Fruit fly (Drosophila melanogaster): ENCODE data around the gene Cipc.
A peak's percentile ranks its signal among the peaks of the same experiment; 100 is the strongest.

Cipc gene

DNA sequence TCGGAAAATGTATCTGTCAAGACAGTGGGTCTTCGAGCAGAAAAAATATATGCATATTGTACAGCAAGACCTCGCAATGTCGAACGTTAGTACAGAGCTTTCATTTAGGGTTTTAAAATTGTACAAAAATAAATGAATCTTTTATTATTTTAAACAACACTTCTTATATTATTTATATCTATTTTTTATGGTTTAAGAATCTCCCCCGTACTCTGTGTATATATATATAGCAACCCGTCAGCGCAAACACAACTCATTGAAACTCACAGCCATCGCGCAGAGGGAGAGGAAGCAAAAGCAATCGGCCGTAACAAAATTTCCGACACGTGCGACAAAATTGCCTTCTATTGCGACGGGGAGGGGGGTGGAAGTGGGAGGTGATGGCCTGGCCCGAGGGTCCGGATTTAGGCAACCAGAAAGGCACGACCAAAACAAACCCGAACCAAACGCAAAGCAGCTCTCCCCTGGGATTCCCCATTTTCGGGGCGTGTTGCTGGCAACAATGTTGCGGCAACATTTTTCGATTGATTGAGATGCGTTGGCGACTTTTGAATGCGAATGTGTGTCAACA is 659 bp upstream of the Cipc start (continued):
- TF ChIP-seq Sox15 (GFP tag; optimal IDR thresholded peaks at IDR 0.05) (no peak), acj6 (GFP tag; optimal IDR thresholded peaks at IDR 0.05) (no peak), fkh (GFP tag; optimal IDR thresholded peaks at IDR 0.05) (no peak), fd59A (GFP tag; optimal IDR thresholded peaks at IDR 0.05) (no peak), CG6792 (GFP tag; optimal IDR thresholded peaks at IDR 0.05) (no peak), vri (GFP tag; optimal IDR thresholded peaks at IDR 0.05) (no peak), Smox (GFP tag; optimal IDR thresholded peaks at IDR 0.05) (no peak), CG8632 (GFP tag; optimal IDR thresholded peaks at IDR 0.05) (no peak), CG3919 (GFP tag; optimal IDR thresholded peaks at IDR 0.05) (peak; percentile 44), topi (GFP tag; optimal IDR thresholded peaks at IDR 0.05) (no peak), CG16779 (tag; optimal IDR thresholded peaks at IDR 0.05) (no peak), Sox102F (GFP tag; optimal IDR thresholded peaks at IDR 0.05) (no peak), pdm3 (GFP tag; optimal IDR thresholded peaks at IDR 0.05) (peak; percentile 32), CG10631 (GFP tag; optimal IDR thresholded peaks at IDR 0.05) (no peak), OdsH (GFP tag; optimal IDR thresholded peaks at IDR 0.05) (peak; percentile 27), Sox14 (GFP tag; optimal IDR thresholded peaks at IDR 0.05) (no peak), Gug (GFP tag; IDR thresholded peaks at IDR 0.05) (peak; percentile 38; the same call in 1 of the 2 replicates), dsx (GFP tag; optimal IDR thresholded peaks at IDR 0.05; ENCODE audit: poor library complexity, severe bottlenecking) (no peak), Blimp-1 (GFP tag; optimal IDR thresholded peaks at IDR 0.05) (no peak), Eip78C (GFP tag) (peak; percentile 76), CG34406 (GFP tag; optimal IDR thresholded peaks at IDR 0.05) (no peak), CG11762 (GFP tag; optimal IDR thresholded peaks at IDR 0.05; ENCODE audit: insufficient read depth) (no peak), CG31627 (GFP tag; optimal IDR thresholded peaks at IDR 0.05) (no peak), salr (GFP tag; optimal IDR thresholded peaks at IDR 0.05) (no peak), CG7368 (GFP tag; optimal IDR thresholded peaks at IDR 0.05) (no peak)

DNA sequence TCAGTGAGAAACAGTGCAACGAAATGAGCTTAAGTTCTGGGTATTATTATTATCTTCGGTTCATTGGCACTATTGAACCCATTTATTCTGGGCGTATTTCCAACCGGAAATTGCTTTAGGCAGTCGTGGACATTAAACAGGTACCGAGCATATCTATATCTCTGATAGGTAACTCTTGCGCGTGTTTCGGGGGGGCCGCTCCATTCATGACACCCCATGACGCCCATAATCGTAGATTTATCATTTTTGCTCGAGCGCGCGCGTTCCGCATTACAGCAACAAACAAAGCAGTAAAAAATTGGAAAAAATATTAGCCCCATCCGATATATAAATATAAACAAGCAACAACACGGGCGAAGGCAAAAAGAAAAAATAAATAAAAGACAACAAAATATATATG is 1.8 kb downstream of the Cipc start:
- TF ChIP-seq spab (GFP tag; optimal IDR thresholded peaks at IDR 0.05) (no peak), CG7368 (GFP tag; optimal IDR thresholded peaks at IDR 0.05) (no peak), CG4318 (GFP tag; optimal IDR thresholded peaks at IDR 0.05) (no peak), net (GFP tag; optimal IDR thresholded peaks at IDR 0.05) (no peak), Met (GFP tag; optimal IDR thresholded peaks at IDR 0.05) (peak; percentile 5), Hr4 (GFP tag; optimal IDR thresholded peaks at IDR 0.05) (no peak), pdm3 (GFP tag; optimal IDR thresholded peaks at IDR 0.05) (no peak), cyc (GFP tag; optimal IDR thresholded peaks at IDR 0.05) (no peak), Hr38 (GFP tag; optimal IDR thresholded peaks at IDR 0.05) (no peak), CG16779 (tag; optimal IDR thresholded peaks at IDR 0.05) (no peak), Eip78C (GFP tag) (peak; percentile 42), Smox (GFP tag; optimal IDR thresholded peaks at IDR 0.05) (no peak), CG31627 (GFP tag; optimal IDR thresholded peaks at IDR 0.05) (no peak), Sox15 (GFP tag; optimal IDR thresholded peaks at IDR 0.05) (no peak), Lpt (GFP tag; optimal IDR thresholded peaks at IDR 0.05) (no peak), fkh (GFP tag; optimal IDR thresholded peaks at IDR 0.05) (peak; percentile 31), svp (GFP tag) (peak; percentile 44), eg (GFP tag; IDR thresholded peaks at IDR 0.05) (0 out of 3 replicates have a peak, but pooled peaks have one; percentile 13), Ets96B (tag; optimal IDR thresholded peaks at IDR 0.05) (no peak), Eip93F (GFP tag; optimal IDR thresholded peaks at IDR 0.05) (no peak)

DNA sequence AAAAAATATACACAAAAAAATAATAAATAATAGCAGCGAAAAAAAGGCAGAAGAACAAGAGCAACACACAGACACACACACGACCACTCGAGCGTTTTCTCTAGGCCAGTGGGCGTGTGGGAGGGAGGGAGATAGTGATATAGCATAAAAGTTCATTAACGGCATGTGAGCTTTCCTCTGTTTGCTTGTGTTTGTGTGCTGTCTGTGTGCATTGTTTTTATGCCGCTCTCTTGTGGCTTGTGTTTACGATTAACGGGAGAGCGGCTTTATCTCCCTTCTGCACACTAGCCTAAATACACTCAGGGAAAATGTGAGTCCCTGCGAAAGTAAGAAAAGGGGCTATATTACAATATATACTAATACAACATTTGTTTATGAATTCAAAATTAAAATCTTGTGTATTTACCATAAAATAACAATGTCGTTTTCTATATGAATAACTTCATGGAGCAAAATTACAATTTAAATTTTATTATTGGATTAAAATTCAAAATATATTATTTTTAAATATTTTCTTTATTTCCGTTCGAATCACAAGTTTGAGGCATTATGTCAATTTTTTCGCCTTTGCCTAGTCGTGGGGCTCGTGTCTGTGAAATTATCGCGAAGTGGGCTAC is 10.9 kb downstream of the Cipc start:
- no peak for TF ChIP-seq Hr38 (GFP tag; optimal IDR thresholded peaks at IDR 0.05)
- TF ChIP-seq svp (GFP tag) = peak; percentile 82
- TF ChIP-seq CG3919 (GFP tag; optimal IDR thresholded peaks at IDR 0.05) = peak; percentile 8
- TF ChIP-seq CG11294 (GFP tag; IDR thresholded peaks at IDR 0.05) = peak; percentile 38
- peak; percentile 65 for TF ChIP-seq CG32006 (GFP tag; optimal IDR thresholded peaks at IDR 0.05)
- TF ChIP-seq CG8119 (GFP tag; IDR thresholded peaks at IDR 0.05) = 0 out of 3 replicates have a peak, but pooled peaks have one; percentile 39
- no peak for TF ChIP-seq Sox102F (GFP tag; optimal IDR thresholded peaks at IDR 0.05)
- TF ChIP-seq CG11762 (GFP tag; optimal IDR thresholded peaks at IDR 0.05; ENCODE audit: insufficient read depth) = no peak
- no peak for TF ChIP-seq CG9139 (GFP tag; optimal IDR thresholded peaks at IDR 0.05)
- TF ChIP-seq ss (GFP tag; optimal IDR thresholded peaks at IDR 0.05) = peak in 1 of 2 experiments; percentile 41
- peak; percentile 23 for TF ChIP-seq Eip78C (GFP tag)
- no peak for TF ChIP-seq CG34406 (GFP tag; optimal IDR thresholded peaks at IDR 0.05)
- TF ChIP-seq CG6276 (GFP tag; optimal IDR thresholded peaks at IDR 0.05) = peak; percentile 4
- no peak for TF ChIP-seq CG8319 (GFP tag; optimal IDR thresholded peaks at IDR 0.05)
- peak; percentile 19 for TF ChIP-seq OdsH (GFP tag; optimal IDR thresholded peaks at IDR 0.05)
- peak; percentile 68; the same call in 2 of the 3 replicates for TF ChIP-seq CG6163 (GFP tag; IDR thresholded peaks at IDR 0.05)
- peak; percentile 40 for TF ChIP-seq fkh (GFP tag; optimal IDR thresholded peaks at IDR 0.05)
- peak; percentile 53 for TF ChIP-seq Hr4 (GFP tag; optimal IDR thresholded peaks at IDR 0.05)
- peak; percentile 0 for TF ChIP-seq spab (GFP tag; optimal IDR thresholded peaks at IDR 0.05)
- TF ChIP-seq net (GFP tag; optimal IDR thresholded peaks at IDR 0.05) = no peak
- TF ChIP-seq CG10631 (GFP tag; optimal IDR thresholded peaks at IDR 0.05) = no peak
- peak; percentile 9 for TF ChIP-seq dsx (GFP tag; optimal IDR thresholded peaks at IDR 0.05; ENCODE audit: poor library complexity, severe bottlenecking)
- no peak for TF ChIP-seq fd59A (GFP tag; optimal IDR thresholded peaks at IDR 0.05)
